Worm (Caenorhabditis elegans): Measurements from ENCODE around the gene tmc-1.

The tmc-1 gene

ce11 chrX:1213136-1213535 is 51.1 kb downstream of the tmc-1 start:
- TF ChIP-seq him-1 (tag; optimal IDR thresholded peaks at IDR 0.05) (no peak), W03F9.2 (tag; optimal IDR thresholded peaks at IDR 0.05) (no peak), dao-5 (tag; optimal IDR thresholded peaks at IDR 0.05) (no peak)

ce11 chrX:1216833-1217232 is 54.8 kb downstream of the tmc-1 start:
- no peak for TF ChIP-seq W03F9.2 (tag; optimal IDR thresholded peaks at IDR 0.05)
- TF ChIP-seq him-1 (tag; optimal IDR thresholded peaks at IDR 0.05) = no peak
- TF ChIP-seq dao-5 (tag; optimal IDR thresholded peaks at IDR 0.05) = no peak

ce11 chrX:1218457-1218856 is 56.5 kb downstream of the tmc-1 start:
- no peak for TF ChIP-seq dao-5 (tag; optimal IDR thresholded peaks at IDR 0.05)
- no peak for TF ChIP-seq W03F9.2 (tag; optimal IDR thresholded peaks at IDR 0.05)
- no peak for TF ChIP-seq him-1 (tag; optimal IDR thresholded peaks at IDR 0.05)

- no peak for TF ChIP-seq W03F9.2 (tag; optimal IDR thresholded peaks at IDR 0.05)
- no peak for TF ChIP-seq dao-5 (tag; optimal IDR thresholded peaks at IDR 0.05)
Measured at ce11 chrX:1222391-1222790, 60.4 kb downstream of the tmc-1 start.

- TF ChIP-seq W03F9.2 (tag; optimal IDR thresholded peaks at IDR 0.05) = no peak
- TF ChIP-seq dao-5 (tag; optimal IDR thresholded peaks at IDR 0.05) = no peak
- TF ChIP-seq him-1 (tag; optimal IDR thresholded peaks at IDR 0.05) = no peak
Measured at ce11 chrX:1223089-1223488, 61.1 kb downstream of the tmc-1 start.

- TF ChIP-seq W03F9.2 (tag; optimal IDR thresholded peaks at IDR 0.05) (no peak), dao-5 (tag; optimal IDR thresholded peaks at IDR 0.05) (no peak)
Measured at ce11 chrX:1223841-1224240, 61.8 kb downstream of the tmc-1 start.

All from whole organism, L4/young adult.